Worm (Caenorhabditis elegans) whole organism, L4 larva: Measurements from ENCODE around the gene F32D8.2.

Source experiments
- F26F4.8 ChIP-seq: fragments of 200-800 bp; sonication (Bioruptor generic); conservative IDR thresholded peaks from 2 replicates; pipeline ENCODE4 v1.3.6; 2022; ENCODE audit warnings: missing genetic modification characterization, missing compliant biosample characterization
- F44E2.7 ChIP-seq: fragments of 200-800 bp; sonication (Bioruptor generic); IDR thresholded peaks from 2 replicates; pipeline ENCODE4 v2.1.2; 2022; ENCODE audit warnings: missing genetic modification characterization, missing compliant biosample characterization
- R02D3.7 ChIP-seq: fragments of 150-350 bp; sonication (generic microtip); optimal IDR thresholded peaks from 3 replicates; lab custom pipeline; 2014; ENCODE audit warnings: missing biosample characterization, missing genetic modification characterization
- T20F7.1 ChIP-seq: fragments of 200-800 bp; sonication (Bioruptor generic); optimal IDR thresholded peaks from 2 replicates; lab custom pipeline; 2018; ENCODE audit warnings: mild to moderate bottlenecking, missing genetic modification characterization, missing compliant biosample characterization
- Y5F2A.4 ChIP-seq: fragments of 200-800 bp; sonication (Bioruptor generic); optimal IDR thresholded peaks from 2 replicates; lab custom pipeline; 2018; ENCODE audit warnings: mild to moderate bottlenecking, missing genetic modification characterization, missing compliant biosample characterization
- Y75B8A.6 ChIP-seq: fragments of 200-800 bp; sonication (Bioruptor generic); IDR thresholded peaks from 2 replicates; pipeline ENCODE4 v1.3.6; 2022; ENCODE audit warnings: missing genetic modification reagents, missing genetic modification characterization, missing compliant biosample characterization
- aha-1 ChIP-seq: fragments of 150-350 bp; peaks from one replicate; lab custom pipeline; 2014; ENCODE audit warnings: missing biosample characterization, missing genetic modification characterization
- ceh-28 ChIP-seq: fragments of 150-350 bp; optimal IDR thresholded peaks from 2 replicates; lab custom pipeline; 2014; ENCODE audit warnings: missing biosample characterization, missing genetic modification reagents, missing genetic modification characterization
- ceh-44 ChIP-seq: fragments of 200-800 bp; sonication (Bioruptor generic); IDR thresholded peaks from 2 replicates; pipeline ENCODE4 v1.3.6; 2022; ENCODE audit warnings: missing genetic modification reagents, missing genetic modification characterization, missing compliant biosample characterization
- ceh-82 ChIP-seq: sonication (generic microtip); optimal IDR thresholded peaks from 2 replicates; lab custom pipeline; 2017; ENCODE audit warnings: missing biosample characterization, missing genetic modification characterization
- ces-1 ChIP-seq: fragments of 150-350 bp; sonication (generic microtip); optimal IDR thresholded peaks from 4 replicates; lab custom pipeline; 2014; ENCODE audit warnings: missing biosample characterization, missing genetic modification reagents, missing genetic modification characterization
- cey-2 ChIP-seq: sonication (generic microtip); optimal IDR thresholded peaks from 3 replicates; lab custom pipeline; 2017; ENCODE audit warnings: missing genetic modification characterization, mild to moderate bottlenecking, missing compliant biosample characterization, antibody characterized with exemption, borderline replicate concordance; ENCODE audit not compliant: insufficient read depth
- ctbp-1 ChIP-seq: fragments of 200-800 bp; sonication (Bioruptor generic); IDR thresholded peaks from 2 replicates; pipeline ENCODE4 v1.3.6; 2022; ENCODE audit warnings: missing genetic modification reagents, missing genetic modification characterization, missing compliant biosample characterization
- daf-12 ChIP-seq: fragments of 150-350 bp; optimal IDR thresholded peaks from 2 replicates; lab custom pipeline; 2014; ENCODE audit warnings: missing biosample characterization, missing genetic modification reagents, missing genetic modification characterization
- daf-16 ChIP-seq, 3 experiments: sonication (generic microtip); optimal IDR thresholded peaks; 2 replicates each; lab custom pipeline; 2016 to 2017; ENCODE audit warnings: missing genetic modification characterization in 3 of 3, missing genetic modification reagents in 3 of 3, mild to moderate bottlenecking in 2 of 3, missing compliant biosample characterization in 2 of 3, missing biosample characterization in 1 of 3, moderate library complexity in 1 of 3
- daf-19 ChIP-seq: fragments of 200-800 bp; sonication (Bioruptor generic); conservative IDR thresholded peaks from 2 replicates; pipeline ENCODE4 v1.3.6; 2022; ENCODE audit warnings: missing genetic modification characterization, missing compliant biosample characterization
- dmd-6 ChIP-seq: fragments of 200-800 bp; sonication (Bioruptor generic); IDR thresholded peaks from 2 replicates; pipeline ENCODE4 v1.3.6; 2022; ENCODE audit warnings: missing genetic modification reagents, missing genetic modification characterization, missing compliant biosample characterization
- dmd-8 ChIP-seq: fragments of 200-800 bp; sonication (Bioruptor generic); IDR thresholded peaks from 2 replicates; pipeline ENCODE4 v1.3.6; 2022; ENCODE audit warnings: missing genetic modification characterization, missing compliant biosample characterization
- dpl-1 ChIP-seq: fragments of 150-350 bp; optimal IDR thresholded peaks from 2 replicates; lab custom pipeline; 2014; ENCODE audit warnings: missing biosample characterization, missing genetic modification reagents, missing genetic modification characterization
- dve-1 ChIP-seq: sonication (generic microtip); optimal IDR thresholded peaks from 2 replicates; lab custom pipeline; 2017; ENCODE audit warnings: antibody characterized with exemption, mild to moderate bottlenecking, missing genetic modification characterization, missing compliant biosample characterization; ENCODE audit not compliant: insufficient read depth
- fkh-10 ChIP-seq: fragments of 150-350 bp; optimal IDR thresholded peaks from 2 replicates; lab custom pipeline; 2014; ENCODE audit warnings: missing biosample characterization, missing genetic modification reagents, missing genetic modification characterization
- gei-8 ChIP-seq: fragments of 200-800 bp; sonication (Bioruptor generic); optimal IDR thresholded peaks from 2 replicates; lab custom pipeline; 2018; ENCODE audit warnings: mild to moderate bottlenecking, missing genetic modification characterization, missing compliant biosample characterization
- hif-1 ChIP-seq, 2 experiments: sonication (generic microtip); optimal IDR thresholded peaks; 2 replicates each; lab custom pipeline; 2016 to 2017; ENCODE audit warnings: missing compliant biosample characterization in 2 of 2, missing genetic modification characterization in 2 of 2, missing genetic modification reagents in 2 of 2, missing genotype in 2 of 2, mild to moderate bottlenecking in 1 of 2
- hlh-30 ChIP-seq: sonication (generic microtip); optimal IDR thresholded peaks from 2 replicates; lab custom pipeline; 2017; ENCODE audit warnings: antibody characterized with exemption, mild to moderate bottlenecking, missing genetic modification characterization, missing compliant biosample characterization; ENCODE audit not compliant: insufficient read depth
- hmg-1.1 ChIP-seq: fragments of 200-800 bp; sonication (Bioruptor generic); IDR thresholded peaks from 2 replicates; pipeline ENCODE4 v1.3.6; 2022; ENCODE audit warnings: missing genetic modification reagents, missing genetic modification characterization, missing compliant biosample characterization
- lin-13 ChIP-seq: fragments of 150-350 bp; optimal IDR thresholded peaks from 2 replicates; lab custom pipeline; 2014; ENCODE audit warnings: missing biosample characterization, missing genetic modification reagents, missing genetic modification characterization
- lin-15B ChIP-seq: fragments of 150-350 bp; sonication (generic microtip); optimal IDR thresholded peaks from 3 replicates; lab custom pipeline; 2014; ENCODE audit warnings: missing biosample characterization, missing genetic modification characterization
- lir-3 ChIP-seq: sonication (generic microtip); optimal IDR thresholded peaks from 2 replicates; lab custom pipeline; 2016; ENCODE audit warnings: mild to moderate bottlenecking, missing genetic modification characterization, missing compliant biosample characterization
- lsy-2 ChIP-seq, 2 experiments: fragments of 150-350 bp in 1 of 2; sonication (generic microtip) in 1 of 2; optimal IDR thresholded peaks; 2 replicates each; lab custom pipeline; 2014 to 2017; ENCODE audit warnings: missing biosample characterization in 2 of 2, missing genetic modification characterization in 2 of 2
- mdl-1 ChIP-seq, 2 experiments: fragments of 150-350 bp in 1 of 2; sonication (generic microtip) in 1 of 2; optimal IDR thresholded peaks; 2 replicates each; lab custom pipeline; 2014 to 2017; ENCODE audit warnings: missing biosample characterization in 2 of 2, missing genetic modification characterization in 2 of 2
- mep-1 ChIP-seq: fragments of 150-350 bp; sonication (generic microtip); optimal IDR thresholded peaks from 3 replicates; lab custom pipeline; 2014; ENCODE audit warnings: missing biosample characterization, missing genetic modification characterization
- mxl-3 ChIP-seq: fragments of 200-800 bp; sonication (Bioruptor generic); optimal IDR thresholded peaks from 2 replicates; lab custom pipeline; 2018; ENCODE audit warnings: mild to moderate bottlenecking, missing genetic modification characterization, missing compliant biosample characterization
- nhr-10 ChIP-seq: fragments of 150-350 bp; optimal IDR thresholded peaks from 2 replicates; lab custom pipeline; 2014; ENCODE audit warnings: missing biosample characterization, missing genetic modification characterization
- nhr-111 ChIP-seq: fragments of 200-800 bp; sonication (Bioruptor generic); optimal IDR thresholded peaks from 2 replicates; lab custom pipeline; 2018; ENCODE audit warnings: mild to moderate bottlenecking, missing genetic modification characterization, missing compliant biosample characterization
- nhr-42 ChIP-seq: fragments of 200-800 bp; sonication (Bioruptor generic); IDR thresholded peaks from 2 replicates; pipeline ENCODE4 v1.3.6; 2022; ENCODE audit warnings: missing genetic modification characterization, missing compliant biosample characterization
- php-3 ChIP-seq: fragments of 200-800 bp; sonication (Bioruptor generic); IDR thresholded peaks from 2 replicates; pipeline ENCODE4 v1.3.6; 2022; ENCODE audit warnings: missing genetic modification reagents, missing genetic modification characterization, missing compliant biosample characterization
- saeg-2 ChIP-seq: fragments of 200-800 bp; sonication (Bioruptor generic); IDR thresholded peaks from 2 replicates; pipeline ENCODE4 v1.3.6; 2022; ENCODE audit warnings: missing genetic modification reagents, missing genetic modification characterization, missing compliant biosample characterization
- skn-1 ChIP-seq: fragments of 150-350 bp; optimal IDR thresholded peaks from 2 replicates; lab custom pipeline; 2014; ENCODE audit warnings: missing biosample characterization, missing genetic modification characterization
- unc-62 ChIP-seq, 3 experiments: fragments of 150-350 bp in 1 of 3; sonication (generic microtip); optimal IDR thresholded peaks in 2 of 3; peaks in 1 of 3; 1 replicate in 1 of 3; 2 replicates in 2 of 3; lab custom pipeline; 2014 to 2017; ENCODE audit warnings: missing biosample characterization in 3 of 3, missing genetic modification characterization in 3 of 3, missing genetic modification reagents in 3 of 3, missing genotype in 1 of 3
- zag-1 ChIP-seq: fragments of 150-350 bp; optimal IDR thresholded peaks from 2 replicates; lab custom pipeline; 2014; ENCODE audit warnings: missing biosample characterization, missing genetic modification characterization
- zfp-3 ChIP-seq: fragments of 200-800 bp; sonication (Bioruptor generic); conservative IDR thresholded peaks from 2 replicates; pipeline ENCODE4 v1.3.6; 2022; ENCODE audit warnings: missing genetic modification reagents, missing genetic modification characterization, missing compliant biosample characterization

F32D8.2 gene

ce11 chrV:10871457-10871861, 12.1 kb upstream of the F32D8.2 start (continued):
- TF ChIP-seq dmd-6 (GFP tag; lab: Robert Waterston, UW), result peak; percentile 79
- no peak for TF ChIP-seq nhr-42 (GFP tag; lab: Robert Waterston, UW)
- no peak for TF ChIP-seq Y5F2A.4 (GFP tag; lab: Kevin White, UChicago)
- peak; percentile 46 for TF ChIP-seq lin-13 (GFP tag; lab: Kevin White, UChicago)
- peak; percentile 62 for TF ChIP-seq mxl-3 (GFP tag; lab: Kevin White, UChicago)

- TF ChIP-seq daf-16 (GFP tag; optimal IDR thresholded peaks at IDR 0.05; lab: Kevin White, UChicago) (no peak), daf-16 (tag; optimal IDR thresholded peaks at IDR 0.05; lab: Kevin White, UChicago) (peak; percentile 0), Y75B8A.6 (no peak), hlh-30 (tag; lab: Kevin White, UChicago) (peak; percentile 39), unc-62 (GFP tag; optimal IDR thresholded peaks at IDR 0.05 in 1 of 2; lab: Kevin White, UChicago) (peak in 1 of 2 experiments; percentile 76), unc-62 (tag; optimal IDR thresholded peaks at IDR 0.05; lab: Kevin White, UChicago) (no peak), zag-1 (tag; lab: Kevin White, UChicago) (no peak), mdl-1 (tag; optimal IDR thresholded peaks at IDR 0.05; lab: Kevin White, UChicago) (peak in 1 of 2 experiments; percentile 18)
- TF ChIP-seq, all 104 proteins: peak for 4
These were observed 10.4 kb upstream of the F32D8.2 start for ce11 chrV:10873190-10873589.

- no peak for TF ChIP-seq saeg-2 (GFP tag; lab: Robert Waterston, UW)
- no peak for TF ChIP-seq cey-2
- peak in 1 of 2 experiments; percentile 24 for TF ChIP-seq hif-1 (tag; optimal IDR thresholded peaks at IDR 0.05; lab: Kevin White, UChicago)
- no peak for TF ChIP-seq T20F7.1 (GFP tag; lab: Kevin White, UChicago)
- no peak for TF ChIP-seq dve-1
- no peak for TF ChIP-seq nhr-10
- no peak for TF ChIP-seq lin-13 (GFP tag; lab: Kevin White, UChicago)
- no peak for TF ChIP-seq lin-15B (tag; lab: Kevin White, UChicago)
- peak in 1 of 2 experiments; percentile 90 for TF ChIP-seq unc-62 (GFP tag; optimal IDR thresholded peaks at IDR 0.05 in 1 of 2; lab: Kevin White, UChicago)
- no peak for TF ChIP-seq unc-62 (tag; optimal IDR thresholded peaks at IDR 0.05; lab: Kevin White, UChicago)
- no peak for TF ChIP-seq skn-1 (tag; lab: Kevin White, UChicago)
- peak; percentile 92 for TF ChIP-seq ces-1 (GFP tag; lab: Kevin White, UChicago)
- peak; percentile 79 for TF ChIP-seq aha-1 (tag; lab: Kevin White, UChicago)
- no peak for TF ChIP-seq hmg-1.1 (GFP tag; lab: Robert Waterston, UW)
- no peak for TF ChIP-seq Y75B8A.6
- TF ChIP-seq dpl-1 (GFP tag; lab: Kevin White, UChicago), result no peak
- no peak for TF ChIP-seq F26F4.8 (GFP tag; lab: Robert Waterston, UW)
- TF ChIP-seq daf-12 (tag; lab: Kevin White, UChicago), result no peak
- no peak for TF ChIP-seq mdl-1 (tag; optimal IDR thresholded peaks at IDR 0.05; lab: Kevin White, UChicago)
- no peak for TF ChIP-seq gei-8 (GFP tag; lab: Kevin White, UChicago)
- TF ChIP-seq dmd-8 (GFP tag; lab: Robert Waterston, UW), result no peak
- no peak for TF ChIP-seq daf-19 (GFP tag; lab: Robert Waterston, UW)
- no peak for TF ChIP-seq php-3 (GFP tag; lab: Robert Waterston, UW)
- TF ChIP-seq fkh-10 (GFP tag; lab: Kevin White, UChicago), result peak; percentile 74
- no peak for TF ChIP-seq mep-1 (tag; lab: Kevin White, UChicago)
- TF ChIP-seq zfp-3 (GFP tag; lab: Robert Waterston, UW), result no peak
- TF ChIP-seq daf-16 (GFP tag; optimal IDR thresholded peaks at IDR 0.05; lab: Kevin White, UChicago), result no peak
- no peak for TF ChIP-seq daf-16 (tag; optimal IDR thresholded peaks at IDR 0.05; lab: Kevin White, UChicago)
- TF ChIP-seq ceh-44 (GFP tag; lab: Robert Waterston, UW), result no peak
- TF ChIP-seq lir-3 (tag; lab: Kevin White, UChicago), result no peak
- no peak for TF ChIP-seq dmd-6 (GFP tag; lab: Robert Waterston, UW)
- TF ChIP-seq lsy-2 (tag; optimal IDR thresholded peaks at IDR 0.05; lab: Kevin White, UChicago), result peak in 1 of 2 experiments; percentile 44
- no peak for TF ChIP-seq R02D3.7 (tag; lab: Kevin White, UChicago)
- TF ChIP-seq nhr-111, result no peak
- TF ChIP-seq F44E2.7 (GFP tag; lab: Robert Waterston, UW), result no peak
- TF ChIP-seq ctbp-1 (GFP tag; lab: Robert Waterston, UW), result peak; percentile 68; the same call in 1 of the 2 replicates
- TF ChIP-seq ceh-82, result no peak
- TF ChIP-seq ceh-28 (tag; lab: Kevin White, UChicago), result no peak
These were observed 8.5 kb upstream of the F32D8.2 start for ce11 chrV:10874938-10875599.
